Worm (Caenorhabditis elegans) whole organism, L2 larva: Measurements from ENCODE around the gene F37C4.8.

Experiments
- alr-1 ChIP-seq: fragments of 150-350 bp; optimal IDR thresholded peaks from 2 replicates; lab custom pipeline; 2014; ENCODE audit warnings: missing biosample characterization, missing genetic modification characterization
- ceh-82 ChIP-seq: fragments of 150-350 bp; optimal IDR thresholded peaks from 2 replicates; lab custom pipeline; 2014; ENCODE audit warnings: missing biosample characterization, missing genetic modification characterization
- fos-1 ChIP-seq: fragments of 150-350 bp; optimal IDR thresholded peaks from 2 replicates; lab custom pipeline; 2014; ENCODE audit warnings: missing biosample characterization, missing genetic modification characterization
- lsy-2 ChIP-seq, 2 experiments: fragments of 150-350 bp in 1 of 2; sonication (generic microtip) in 1 of 2; optimal IDR thresholded peaks; 2 replicates each; lab custom pipeline; 2014 to 2017; ENCODE audit warnings: missing biosample characterization in 2 of 2, missing genetic modification characterization in 2 of 2
- nhr-11 ChIP-seq: fragments of 150-350 bp; optimal IDR thresholded peaks from 2 replicates; lab custom pipeline; 2014; ENCODE audit warnings: missing biosample characterization, missing genetic modification characterization
- nhr-23 ChIP-seq: fragments of 150-350 bp; optimal IDR thresholded peaks from 2 replicates; lab custom pipeline; 2014; ENCODE audit warnings: missing biosample characterization, missing genetic modification reagents, missing genetic modification characterization
- nhr-25 ChIP-seq: fragments of 150-350 bp; sonication (generic microtip); optimal IDR thresholded peaks from 3 replicates; lab custom pipeline; 2014; ENCODE audit warnings: missing biosample characterization, missing genetic modification characterization
- unc-39 ChIP-seq: fragments of 150-350 bp; optimal IDR thresholded peaks from 2 replicates; lab custom pipeline; 2014; ENCODE audit warnings: missing biosample characterization, missing genetic modification characterization

DNA sequence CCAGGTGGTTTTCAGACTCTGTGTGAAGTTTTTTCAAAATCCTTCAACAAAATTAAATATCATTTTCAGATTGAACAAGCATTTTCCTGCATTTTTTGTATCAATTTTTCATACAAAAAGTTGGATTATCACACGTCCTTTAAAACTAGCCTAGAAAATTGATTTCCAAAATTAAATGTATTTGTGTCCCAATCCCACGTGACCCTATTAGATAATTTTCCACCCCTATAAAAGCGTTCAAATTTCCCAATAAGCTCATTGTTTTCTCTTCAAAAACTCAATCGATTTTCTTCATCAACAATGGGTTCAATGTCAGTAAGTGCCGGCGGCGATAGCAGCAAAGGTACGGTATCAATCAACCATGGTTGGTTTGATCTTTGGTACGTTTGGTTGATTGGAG is 33.4 kb upstream of the F37C4.8 start, which contains the start of gene F56D6.19:
- TF ChIP-seq nhr-25 (tag; lab: Kevin White, UChicago) = no peak
- TF ChIP-seq ceh-82 (tag; lab: Kevin White, UChicago) = no peak
- no peak for TF ChIP-seq nhr-23 (tag; lab: Kevin White, UChicago)
- TF ChIP-seq fos-1 = no peak
- TF ChIP-seq alr-1 (tag; lab: Kevin White, UChicago) = no peak
- TF ChIP-seq unc-39 = no peak
- no peak for TF ChIP-seq lsy-2 (tag; optimal IDR thresholded peaks at IDR 0.05; lab: Kevin White, UChicago)
- no peak for TF ChIP-seq nhr-11 (tag; lab: Kevin White, UChicago)
